Fruit fly (Drosophila melanogaster): ENCODE results near the gene Tengl2.
A peak's percentile ranks its signal among the peaks of the same experiment; 100 is the strongest.

The Tengl2 gene

dm6 chr2L:2202018-2202852 lies 36.9 kb downstream of the Tengl2 start (continued):
- TF ChIP-seq H2.0 (GFP tag; IDR thresholded peaks at IDR 0.05) (peak; percentile 99), CG11247 (GFP tag; IDR thresholded peaks at IDR 0.05) (peak; percentile 96), CG2199 (GFP tag; IDR thresholded peaks at IDR 0.05) (peak; percentile 99), dimm (GFP tag; IDR thresholded peaks at IDR 0.05) (peak; percentile 99), fd3F (GFP tag; optimal IDR thresholded peaks at IDR 0.05) (peak; percentile 76), amos (GFP tag; IDR thresholded peaks at IDR 0.05; ENCODE audit: partially characterized antibody) (peak; percentile 32; the same call in 1 of the 2 replicates), ci (GFP tag; IDR thresholded peaks at IDR 0.05) (peak; percentile 100), CG12236 (GFP tag; optimal IDR thresholded peaks at IDR 0.05) (peak; percentile 98), Pdp1 (GFP tag; optimal IDR thresholded peaks at IDR 0.05) (peak; percentile 97 to 98), HLH3B (GFP tag; IDR thresholded peaks at IDR 0.05) (peak; percentile 99), hkb (optimal IDR thresholded peaks at IDR 0.05) (no peak), hkb (GFP tag; IDR thresholded peaks at IDR 0.05) (peak; percentile 99), Rfx (GFP tag; IDR thresholded peaks at IDR 0.05) (peak; percentile 78), CG11456 (GFP tag; IDR thresholded peaks at IDR 0.05) (peak; percentile 89), CG10431 (GFP tag; optimal IDR thresholded peaks at IDR 0.05) (peak; percentile 98), CG16863 (GFP tag; optimal IDR thresholded peaks at IDR 0.05) (peak; percentile 99), p53 (GFP tag; optimal IDR thresholded peaks at IDR 0.05) (peak; percentile 91), dan (GFP tag; IDR thresholded peaks at IDR 0.05) (peak; percentile 99), zen2 (GFP tag; IDR thresholded peaks at IDR 0.05; ENCODE audit: partially characterized antibody) (peak; percentile 66), Sin3A (optimal IDR thresholded peaks at IDR 0.05) (no peak), wdn (GFP tag; IDR thresholded peaks at IDR 0.05) (peak; percentile 84; the same call in 1 of the 2 replicates), hb (GFP tag; IDR thresholded peaks at IDR 0.05; ENCODE audit: partially characterized antibody) (peak; percentile 90), CG30020 (tag; optimal IDR thresholded peaks at IDR 0.05) (peak; percentile 91), kah (GFP tag; optimal IDR thresholded peaks at IDR 0.05) (peak; percentile 96), Adf1 (GFP tag; IDR thresholded peaks at IDR 0.05) (no peak), vfl (GFP tag; optimal IDR thresholded peaks at IDR 0.05) (peak; percentile 88), mld (GFP tag; IDR thresholded peaks at IDR 0.05; ENCODE audit: partially characterized antibody) (peak; percentile 72; the same call in 2 of the 3 replicates), Hr39 (optimal IDR thresholded peaks at IDR 0.05) (no peak), dati (GFP tag; IDR thresholded peaks at IDR 0.05) (peak; percentile 98), Dfd (GFP tag; optimal IDR thresholded peaks at IDR 0.05) (no peak), CG12659 (GFP tag; optimal IDR thresholded peaks at IDR 0.05) (peak; percentile 97), CG7928 (GFP tag; optimal IDR thresholded peaks at IDR 0.05) (peak; percentile 44), insv (GFP tag; optimal IDR thresholded peaks at IDR 0.05) (peak; percentile 60 to 61), CG17612 (GFP tag; IDR thresholded peaks at IDR 0.05) (peak; percentile 95), maf-S (GFP tag; optimal IDR thresholded peaks at IDR 0.05) (peak; percentile 96), bcd (GFP tag; optimal IDR thresholded peaks at IDR 0.05) (peak; percentile 97), toy (GFP tag; IDR thresholded peaks at IDR 0.05) (peak; percentile 92), Fer2 (tag; optimal IDR thresholded peaks at IDR 0.05) (peak; percentile 72), CG31388 (GFP tag; optimal IDR thresholded peaks at IDR 0.05) (peak; percentile 98), CG10462 (GFP tag; optimal IDR thresholded peaks at IDR 0.05) (peak; percentile 99), CG4404 (GFP tag; IDR thresholded peaks at IDR 0.05) (peak; percentile 99), sd (tag; optimal IDR thresholded peaks at IDR 0.05) (peak; percentile 83), Camta (GFP tag; optimal IDR thresholded peaks at IDR 0.05) (peak; percentile 99), az2 (GFP tag; optimal IDR thresholded peaks at IDR 0.05) (peak; percentile 100), CG4328 (GFP tag; optimal IDR thresholded peaks at IDR 0.05) (peak; percentile 89), CG11560 (tag; IDR thresholded peaks at IDR 0.05) (peak; percentile 86), CG2129 (GFP tag; IDR thresholded peaks at IDR 0.05; ENCODE audit: partially characterized antibody) (0 out of 2 replicates have a peak, but pooled peaks have one; percentile 33), cwo (GFP tag; optimal IDR thresholded peaks at IDR 0.05) (peak; percentile 90), nmo (GFP tag; optimal IDR thresholded peaks at IDR 0.05) (peak; percentile 100)
